Fruit fly (Drosophila melanogaster) whole organism: ENCODE data around the gene CG31548.

Source experiments
- EcR ChIP-seq, 2 experiments: fragments of >200 bp; optimal IDR thresholded peaks; 2 replicates each; lab custom pipeline; 2017; ENCODE audit warnings: missing biosample characterization in 2 of 2, missing genetic modification characterization in 2 of 2, missing genetic modification reagents in 2 of 2
- usp ChIP-seq: fragments of >200 bp; optimal IDR thresholded peaks from 2 replicates; lab custom pipeline; 2017; ENCODE audit warnings: missing biosample characterization, missing genetic modification characterization, mixed read lengths

- no peak for TF ChIP-seq usp
- TF ChIP-seq EcR (GFP tag; optimal IDR thresholded peaks at IDR 0.05; lab: Kevin White, UChicago) = no peak
Observed at dm6 chr3R:5643421-5643820, 6.8 kb upstream of the CG31548 start.
